Worm (Caenorhabditis elegans) whole organism, L4/young adult: Measurements from ENCODE around the gene Y104H12D.2.

Experiments used
- W03F9.2 ChIP-seq: fragments of 150-350 bp; optimal IDR thresholded peaks from 2 replicates; lab custom pipeline; 2014; ENCODE audit warnings: missing biosample characterization, missing genetic modification characterization
- him-1 ChIP-seq: sonication (generic microtip); optimal IDR thresholded peaks from 2 replicates; lab custom pipeline; 2016; ENCODE audit warnings: missing genotype, missing genetic modification reagents, missing genetic modification characterization, missing compliant biosample characterization

DNA sequence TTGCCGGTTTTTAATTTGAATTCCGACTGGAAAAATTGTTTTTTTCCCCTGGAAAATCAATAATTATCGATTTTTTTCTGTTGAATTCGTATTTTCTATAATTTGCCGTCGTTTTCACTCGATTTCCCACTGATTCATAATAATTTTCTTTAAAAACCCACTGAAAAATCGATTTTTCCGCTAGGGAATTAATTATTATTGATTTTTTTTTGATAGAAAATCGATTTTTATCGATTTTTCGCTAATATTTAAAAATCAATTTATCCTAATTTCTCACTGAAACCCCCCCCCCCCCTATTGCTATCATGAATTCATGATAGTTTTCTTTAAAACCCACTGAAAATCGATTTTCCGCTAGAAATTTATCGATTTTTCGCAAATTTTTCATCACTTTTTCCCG lies 1.2 kb upstream of the Y104H12D.2 start:
- TF ChIP-seq W03F9.2 (tag; lab: Kevin White, UChicago) = no peak
- TF ChIP-seq him-1 (tag; lab: Kevin White, UChicago) = no peak
